Worm (Caenorhabditis elegans) whole organism, L4 larva: ENCODE results near the gene nas-25.
A peak's percentile ranks its signal among the peaks of the same experiment; 100 is the strongest.

Experiments used
- D1046.2 ChIP-seq: fragments of 200-800 bp; sonication (Bioruptor generic); IDR thresholded peaks from 2 replicates; pipeline ENCODE4 v1.3.6; 2022; ENCODE audit warnings: missing genetic modification characterization, missing compliant biosample characterization
- F10B5.3 ChIP-seq: sonication (generic microtip); optimal IDR thresholded peaks from 2 replicates; lab custom pipeline; 2016; ENCODE audit warnings: mild to moderate bottlenecking, missing genetic modification characterization, missing compliant biosample characterization
- F26F4.8 ChIP-seq: fragments of 200-800 bp; sonication (Bioruptor generic); conservative IDR thresholded peaks from 2 replicates; pipeline ENCODE4 v1.3.6; 2022; ENCODE audit warnings: missing genetic modification characterization, missing compliant biosample characterization
- F44E2.7 ChIP-seq: fragments of 200-800 bp; sonication (Bioruptor generic); IDR thresholded peaks from 2 replicates; pipeline ENCODE4 v2.1.2; 2022; ENCODE audit warnings: missing genetic modification characterization, missing compliant biosample characterization
- F49E8.2 ChIP-seq: sonication (generic microtip); optimal IDR thresholded peaks from 2 replicates; lab custom pipeline; 2016; ENCODE audit warnings: missing compliant biosample characterization, mild to moderate bottlenecking, missing genetic modification characterization, borderline replicate concordance
- R02D3.7 ChIP-seq: fragments of 150-350 bp; sonication (generic microtip); optimal IDR thresholded peaks from 3 replicates; lab custom pipeline; 2014; ENCODE audit warnings: missing biosample characterization, missing genetic modification characterization
- Y48G9A.11 ChIP-seq: fragments of 200-800 bp; sonication (Bioruptor generic); IDR thresholded peaks from 2 replicates; pipeline ENCODE4 v1.3.6; 2022; ENCODE audit warnings: missing genetic modification reagents, missing genetic modification characterization, missing compliant biosample characterization
- ZK546.5 ChIP-seq, 2 experiments: sonication (generic microtip); optimal IDR thresholded peaks; 2 replicates each; lab custom pipeline; 2017; ENCODE audit warnings: missing biosample characterization in 2 of 2, missing genetic modification characterization in 2 of 2
- aha-1 ChIP-seq: fragments of 150-350 bp; peaks from one replicate; lab custom pipeline; 2014; ENCODE audit warnings: missing biosample characterization, missing genetic modification characterization
- aly-2 ChIP-seq: sonication (generic microtip); optimal IDR thresholded peaks from 2 replicates; lab custom pipeline; 2018; ENCODE audit warnings: missing biosample characterization, missing genetic modification characterization
- ceh-28 ChIP-seq: fragments of 150-350 bp; optimal IDR thresholded peaks from 2 replicates; lab custom pipeline; 2014; ENCODE audit warnings: missing biosample characterization, missing genetic modification reagents, missing genetic modification characterization
- ceh-82 ChIP-seq: sonication (generic microtip); optimal IDR thresholded peaks from 2 replicates; lab custom pipeline; 2017; ENCODE audit warnings: missing biosample characterization, missing genetic modification characterization
- cey-2 ChIP-seq: sonication (generic microtip); optimal IDR thresholded peaks from 3 replicates; lab custom pipeline; 2017; ENCODE audit warnings: missing genetic modification characterization, mild to moderate bottlenecking, missing compliant biosample characterization, antibody characterized with exemption, borderline replicate concordance; ENCODE audit not compliant: insufficient read depth
- ctbp-1 ChIP-seq: fragments of 200-800 bp; sonication (Bioruptor generic); IDR thresholded peaks from 2 replicates; pipeline ENCODE4 v1.3.6; 2022; ENCODE audit warnings: missing genetic modification reagents, missing genetic modification characterization, missing compliant biosample characterization
- daf-12 ChIP-seq: fragments of 150-350 bp; optimal IDR thresholded peaks from 2 replicates; lab custom pipeline; 2014; ENCODE audit warnings: missing biosample characterization, missing genetic modification reagents, missing genetic modification characterization
- daf-8 ChIP-seq: fragments of 200-800 bp; sonication (Bioruptor generic); IDR thresholded peaks from 2 replicates; pipeline ENCODE4 v1.3.6; 2022; ENCODE audit warnings: missing genetic modification characterization, missing compliant biosample characterization
- fkh-10 ChIP-seq: fragments of 150-350 bp; optimal IDR thresholded peaks from 2 replicates; lab custom pipeline; 2014; ENCODE audit warnings: missing biosample characterization, missing genetic modification reagents, missing genetic modification characterization
- fos-1 ChIP-seq: fragments of 150-350 bp; optimal IDR thresholded peaks from 2 replicates; lab custom pipeline; 2014; ENCODE audit warnings: missing biosample characterization, missing genetic modification characterization
- hif-1 ChIP-seq, 2 experiments: sonication (generic microtip); optimal IDR thresholded peaks; 2 replicates each; lab custom pipeline; 2016 to 2017; ENCODE audit warnings: missing compliant biosample characterization in 2 of 2, missing genetic modification characterization in 2 of 2, missing genetic modification reagents in 2 of 2, missing genotype in 2 of 2, mild to moderate bottlenecking in 1 of 2
- hlh-30 ChIP-seq: sonication (generic microtip); optimal IDR thresholded peaks from 2 replicates; lab custom pipeline; 2017; ENCODE audit warnings: antibody characterized with exemption, mild to moderate bottlenecking, missing genetic modification characterization, missing compliant biosample characterization; ENCODE audit not compliant: insufficient read depth
- hmg-1.1 ChIP-seq: fragments of 200-800 bp; sonication (Bioruptor generic); IDR thresholded peaks from 2 replicates; pipeline ENCODE4 v1.3.6; 2022; ENCODE audit warnings: missing genetic modification reagents, missing genetic modification characterization, missing compliant biosample characterization
- jun-1 ChIP-seq: fragments of 150-350 bp; optimal IDR thresholded peaks from 2 replicates; lab custom pipeline; 2014; ENCODE audit warnings: missing biosample characterization, missing genetic modification reagents, missing genetic modification characterization
- lin-13 ChIP-seq: fragments of 150-350 bp; optimal IDR thresholded peaks from 2 replicates; lab custom pipeline; 2014; ENCODE audit warnings: missing biosample characterization, missing genetic modification reagents, missing genetic modification characterization
- lin-39 ChIP-seq: fragments of 150-350 bp; optimal IDR thresholded peaks from 2 replicates; lab custom pipeline; 2014; ENCODE audit warnings: missing biosample characterization, missing genetic modification reagents, missing genetic modification characterization
- lir-3 ChIP-seq: sonication (generic microtip); optimal IDR thresholded peaks from 2 replicates; lab custom pipeline; 2016; ENCODE audit warnings: mild to moderate bottlenecking, missing genetic modification characterization, missing compliant biosample characterization
- lsy-2 ChIP-seq, 2 experiments: fragments of 150-350 bp in 1 of 2; sonication (generic microtip) in 1 of 2; optimal IDR thresholded peaks; 2 replicates each; lab custom pipeline; 2014 to 2017; ENCODE audit warnings: missing biosample characterization in 2 of 2, missing genetic modification characterization in 2 of 2
- mdl-1 ChIP-seq, 2 experiments: fragments of 150-350 bp in 1 of 2; sonication (generic microtip) in 1 of 2; optimal IDR thresholded peaks; 2 replicates each; lab custom pipeline; 2014 to 2017; ENCODE audit warnings: missing biosample characterization in 2 of 2, missing genetic modification characterization in 2 of 2
- mep-1 ChIP-seq: fragments of 150-350 bp; sonication (generic microtip); optimal IDR thresholded peaks from 3 replicates; lab custom pipeline; 2014; ENCODE audit warnings: missing biosample characterization, missing genetic modification characterization
- mes-2 ChIP-seq: sonication (generic microtip); optimal IDR thresholded peaks from 2 replicates; lab custom pipeline; 2016; ENCODE audit warnings: missing genotype, mild to moderate bottlenecking, missing genetic modification characterization, missing compliant biosample characterization; ENCODE audit not compliant: poor library complexity, severe bottlenecking
- mxl-2 ChIP-seq: fragments of 200-800 bp; sonication (Bioruptor generic); conservative IDR thresholded peaks from 2 replicates; pipeline ENCODE4 v1.3.6; 2022; ENCODE audit warnings: missing genetic modification reagents, missing genetic modification characterization, missing compliant biosample characterization
- mxl-3 ChIP-seq: fragments of 200-800 bp; sonication (Bioruptor generic); optimal IDR thresholded peaks from 2 replicates; lab custom pipeline; 2018; ENCODE audit warnings: mild to moderate bottlenecking, missing genetic modification characterization, missing compliant biosample characterization
- nhr-111 ChIP-seq: fragments of 200-800 bp; sonication (Bioruptor generic); optimal IDR thresholded peaks from 2 replicates; lab custom pipeline; 2018; ENCODE audit warnings: mild to moderate bottlenecking, missing genetic modification characterization, missing compliant biosample characterization
- nhr-237 ChIP-seq: sonication (generic microtip); optimal IDR thresholded peaks from 2 replicates; lab custom pipeline; 2017; ENCODE audit warnings: missing biosample characterization, missing genetic modification characterization
- nhr-41 ChIP-seq: fragments of 200-800 bp; sonication (Bioruptor generic); IDR thresholded peaks from 2 replicates; pipeline ENCODE4 v1.3.6; 2022; ENCODE audit warnings: missing genetic modification reagents, missing genetic modification characterization, missing compliant biosample characterization
- php-3 ChIP-seq: fragments of 200-800 bp; sonication (Bioruptor generic); IDR thresholded peaks from 2 replicates; pipeline ENCODE4 v1.3.6; 2022; ENCODE audit warnings: missing genetic modification reagents, missing genetic modification characterization, missing compliant biosample characterization
- rbr-2 ChIP-seq: sonication (generic microtip); optimal IDR thresholded peaks from 2 replicates; lab custom pipeline; 2016; ENCODE audit warnings: missing genotype, missing genetic modification characterization, missing compliant biosample characterization
- saeg-2 ChIP-seq: fragments of 200-800 bp; sonication (Bioruptor generic); IDR thresholded peaks from 2 replicates; pipeline ENCODE4 v1.3.6; 2022; ENCODE audit warnings: missing genetic modification reagents, missing genetic modification characterization, missing compliant biosample characterization
- sdz-12 ChIP-seq: fragments of 200-800 bp; sonication (Bioruptor generic); optimal IDR thresholded peaks from 2 replicates; lab custom pipeline; 2018; ENCODE audit warnings: mild to moderate bottlenecking, missing genetic modification characterization, missing compliant biosample characterization
- set-16 ChIP-seq: fragments of 200-800 bp; sonication (Bioruptor generic); IDR thresholded peaks from 2 replicates; pipeline ENCODE4 v1.3.6; 2022; ENCODE audit warnings: missing genetic modification reagents, missing genetic modification characterization, missing compliant biosample characterization
- snpc-4 ChIP-seq: fragments of 150-350 bp; optimal IDR thresholded peaks from 2 replicates; lab custom pipeline; 2014; ENCODE audit warnings: missing biosample characterization, missing genetic modification characterization
- spr-3 ChIP-seq: fragments of 200-800 bp; sonication (Bioruptor generic); optimal IDR thresholded peaks from 2 replicates; lab custom pipeline; 2018; ENCODE audit warnings: mild to moderate bottlenecking, missing genetic modification characterization, missing compliant biosample characterization
- tra-1 ChIP-seq: fragments of 200-800 bp; sonication (Bioruptor generic); IDR thresholded peaks from 2 replicates; pipeline ENCODE4 v1.3.6; 2022; ENCODE audit warnings: missing genetic modification reagents, missing genetic modification characterization, missing compliant biosample characterization
- unc-130 ChIP-seq: sonication (generic microtip); optimal IDR thresholded peaks from 2 replicates; lab custom pipeline; 2016; ENCODE audit warnings: missing genetic modification reagents, missing genetic modification characterization, missing compliant biosample characterization
- vab-7 ChIP-seq: fragments of 200-800 bp; sonication (Bioruptor generic); IDR thresholded peaks from 2 replicates; pipeline ENCODE4 v1.3.6; 2022; ENCODE audit warnings: missing genetic modification reagents, missing genetic modification characterization, missing compliant biosample characterization
- zag-1 ChIP-seq: fragments of 150-350 bp; optimal IDR thresholded peaks from 2 replicates; lab custom pipeline; 2014; ENCODE audit warnings: missing biosample characterization, missing genetic modification characterization
- zfp-3 ChIP-seq: fragments of 200-800 bp; sonication (Bioruptor generic); conservative IDR thresholded peaks from 2 replicates; pipeline ENCODE4 v1.3.6; 2022; ENCODE audit warnings: missing genetic modification reagents, missing genetic modification characterization, missing compliant biosample characterization
- ztf-7 ChIP-seq: fragments of 150-350 bp; optimal IDR thresholded peaks from 2 replicates; lab custom pipeline; 2014; ENCODE audit warnings: missing biosample characterization, missing genetic modification characterization

The nas-25 gene

ce11 chrII:8784235-8784928 is 41.5 kb upstream of the nas-25 start (continued):
- TF ChIP-seq sdz-12 (GFP tag; lab: Kevin White, UChicago) (no peak), mxl-2 (no peak), unc-130 (GFP tag; lab: Kevin White, UChicago) (no peak), nhr-41 (GFP tag; lab: Robert Waterston, UW) (no peak), nhr-237 (no peak), ZK546.5 (tag; optimal IDR thresholded peaks at IDR 0.05; lab: Kevin White, UChicago) (no peak), tra-1 (GFP tag; lab: Robert Waterston, UW) (no peak), mep-1 (tag; lab: Kevin White, UChicago) (peak; percentile 64), aly-2 (tag; lab: Kevin White, UChicago) (no peak), hif-1 (tag; optimal IDR thresholded peaks at IDR 0.05; lab: Kevin White, UChicago) (peak in 1 of 2 experiments; percentile 22), lin-39 (tag; lab: Kevin White, UChicago) (no peak), nhr-111 (GFP tag; lab: Kevin White, UChicago) (no peak), zfp-3 (no peak), vab-7 (GFP tag; lab: Robert Waterston, UW) (no peak), lin-13 (no peak), daf-12 (tag; lab: Kevin White, UChicago) (no peak), set-16 (GFP tag; lab: Robert Waterston, UW) (peak; percentile 61), F49E8.2 (tag; lab: Kevin White, UChicago) (no peak), spr-3 (GFP tag; lab: Kevin White, UChicago) (no peak), fos-1 (tag; lab: Kevin White, UChicago) (no peak), cey-2 (no peak), hmg-1.1 (GFP tag; lab: Robert Waterston, UW) (peak; percentile 47; the same call in 1 of the 2 replicates), ceh-82 (tag; lab: Kevin White, UChicago) (no peak), ztf-7 (no peak)

- TF ChIP-seq mes-2 (tag; lab: Kevin White, UChicago) (peak; percentile 47), php-3 (GFP tag; lab: Robert Waterston, UW) (no peak), snpc-4 (no peak), lin-39 (tag; lab: Kevin White, UChicago) (no peak), lsy-2 (tag; optimal IDR thresholded peaks at IDR 0.05; lab: Kevin White, UChicago) (peak in 1 of 2 experiments; percentile 34), saeg-2 (no peak), mdl-1 (tag; optimal IDR thresholded peaks at IDR 0.05; lab: Kevin White, UChicago) (peak; percentile 62 to 76), F10B5.3 (tag; lab: Kevin White, UChicago) (no peak), zag-1 (no peak), lir-3 (tag; lab: Kevin White, UChicago) (no peak), hmg-1.1 (GFP tag; lab: Robert Waterston, UW) (0 out of 2 replicates have a peak, but pooled peaks have one; percentile 39), nhr-237 (no peak), fkh-10 (GFP tag; lab: Kevin White, UChicago) (peak; percentile 17), F44E2.7 (GFP tag; lab: Robert Waterston, UW) (no peak), mxl-2 (no peak), aha-1 (tag; lab: Kevin White, UChicago) (no peak), rbr-2 (tag; lab: Kevin White, UChicago) (peak; percentile 50), ceh-28 (tag; lab: Kevin White, UChicago) (peak; percentile 38), hlh-30 (tag; lab: Kevin White, UChicago) (peak; percentile 82), D1046.2 (GFP tag; lab: Robert Waterston, UW) (no peak), F26F4.8 (GFP tag; lab: Robert Waterston, UW) (no peak), unc-130 (GFP tag; lab: Kevin White, UChicago) (no peak), jun-1 (no peak), vab-7 (GFP tag; lab: Robert Waterston, UW) (0 out of 2 replicates have a peak, but pooled peaks have one; percentile 9), Y48G9A.11 (GFP tag; lab: Robert Waterston, UW) (no peak), R02D3.7 (tag; lab: Kevin White, UChicago) (no peak), mxl-3 (GFP tag; lab: Kevin White, UChicago) (peak; percentile 37), ctbp-1 (0 out of 2 replicates have a peak, but pooled peaks have one; percentile 14), zfp-3 (0 out of 2 replicates have a peak, but pooled peaks have one; percentile 73), daf-8 (GFP tag; lab: Robert Waterston, UW) (no peak), hif-1 (tag; optimal IDR thresholded peaks at IDR 0.05; lab: Kevin White, UChicago) (peak in 1 of 2 experiments; percentile 9)
Observed at ce11 chrII:8785875-8786274, 40.0 kb upstream of the nas-25 start.
